Worm (Caenorhabditis elegans): ENCODE measurements around the gene srw-41.

The srw-41 gene

ce11 chrV:16679237-16679636 lies 18.0 kb upstream of the srw-41 start, which contains the start of gene srz-103:
Gene srz-103 (minus strand): TSS chrV:16679337.
- TF ChIP-seq cnd-1 (tag; optimal IDR thresholded peaks at IDR 0.05) (no peak), flh-1 (GFP tag; optimal IDR thresholded peaks at IDR 0.05) (no peak), mep-1 (tag; optimal IDR thresholded peaks at IDR 0.05) (no peak), ces-1 (GFP tag; optimal IDR thresholded peaks at IDR 0.05) (no peak), lsy-2 (tag; optimal IDR thresholded peaks at IDR 0.05) (no peak), zip-8 (tag; optimal IDR thresholded peaks at IDR 0.05) (no peak), nhr-2 (tag; optimal IDR thresholded peaks at IDR 0.05) (no peak), sem-2 (GFP tag; optimal IDR thresholded peaks at IDR 0.05) (no peak), sptf-1 (tag; optimal IDR thresholded peaks at IDR 0.05) (no peak), bed-3 (GFP tag; optimal IDR thresholded peaks at IDR 0.05) (no peak), ham-2 (GFP tag; optimal IDR thresholded peaks at IDR 0.05) (no peak), snpc-4 (tag; optimal IDR thresholded peaks at IDR 0.05) (no peak), drap-1 (GFP tag; optimal IDR thresholded peaks at IDR 0.05) (no peak), lin-32 (GFP tag; optimal IDR thresholded peaks at IDR 0.05) (no peak), ceh-43 (GFP tag; optimal IDR thresholded peaks at IDR 0.05) (no peak), elt-3 (tag; optimal IDR thresholded peaks at IDR 0.05) (no peak)

DNA sequence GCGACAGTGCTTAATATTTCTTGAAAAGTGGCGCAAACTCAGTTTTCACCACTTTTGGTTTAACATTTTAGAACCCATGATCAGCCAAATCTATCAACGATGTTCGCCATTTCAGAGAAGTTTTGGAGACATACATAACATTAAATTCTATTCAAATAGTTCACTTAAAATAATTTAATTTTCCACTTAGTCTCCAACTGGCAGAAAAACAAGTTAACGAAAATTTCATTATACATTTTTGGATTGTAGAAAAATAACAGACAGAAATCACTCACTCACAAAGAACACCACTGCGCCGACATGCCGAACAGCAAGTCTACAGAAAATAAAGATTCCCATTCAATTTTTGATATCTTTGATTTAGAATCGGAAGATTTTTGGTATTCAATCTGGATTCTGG lies 17.3 kb upstream of the srw-41 start, which contains the start of gene srw-44:
srw-44 (plus strand) TSS at position 301 of the 400 bp plus-strand sequence.
- TF ChIP-seq hlh-1 (tag; optimal IDR thresholded peaks at IDR 0.05) (no peak), M03D4.4 (tag; optimal IDR thresholded peaks at IDR 0.05) (no peak), mab-5 (tag; optimal IDR thresholded peaks at IDR 0.05) (no peak), flh-1 (GFP tag; optimal IDR thresholded peaks at IDR 0.05) (no peak), elt-3 (tag; optimal IDR thresholded peaks at IDR 0.05) (no peak), blmp-1 (tag; optimal IDR thresholded peaks at IDR 0.05) (no peak), tbx-8 (GFP tag; optimal IDR thresholded peaks at IDR 0.05) (no peak), ceh-83 (GFP tag; optimal IDR thresholded peaks at IDR 0.05) (no peak), ztf-11 (tag; optimal IDR thresholded peaks at IDR 0.05) (no peak), bed-3 (GFP tag; optimal IDR thresholded peaks at IDR 0.05) (no peak)

- TF ChIP-seq drap-1 (GFP tag; optimal IDR thresholded peaks at IDR 0.05), result no peak
- TF ChIP-seq nhr-2 (tag; optimal IDR thresholded peaks at IDR 0.05), result no peak
- TF ChIP-seq bed-3 (GFP tag; optimal IDR thresholded peaks at IDR 0.05), result no peak
- no peak for TF ChIP-seq tbx-8 (GFP tag; optimal IDR thresholded peaks at IDR 0.05)
- TF ChIP-seq ztf-11 (tag; optimal IDR thresholded peaks at IDR 0.05), result no peak
- no peak for TF ChIP-seq M03D4.4 (tag; optimal IDR thresholded peaks at IDR 0.05)
- TF ChIP-seq cnd-1 (tag; optimal IDR thresholded peaks at IDR 0.05), result no peak
- no peak for TF ChIP-seq nhr-28 (tag; optimal IDR thresholded peaks at IDR 0.05)
- no peak for TF ChIP-seq flh-1 (GFP tag; optimal IDR thresholded peaks at IDR 0.05)
- no peak for TF ChIP-seq nhr-76 (tag; optimal IDR thresholded peaks at IDR 0.05)
- no peak for TF ChIP-seq zip-8 (tag; optimal IDR thresholded peaks at IDR 0.05)
Observed at ce11 chrV:16682886-16683285, 14.4 kb upstream of the srw-41 start, which contains the start of gene srw-36. Gene srw-36 (plus strand): TSS chrV:16683186.

- TF ChIP-seq mep-1 (tag; optimal IDR thresholded peaks at IDR 0.05), result no peak
- no peak for TF ChIP-seq drap-1 (GFP tag; optimal IDR thresholded peaks at IDR 0.05)
- TF ChIP-seq blmp-1 (tag; optimal IDR thresholded peaks at IDR 0.05), result no peak
Observed at ce11 chrV:16683359-16683758, 13.9 kb upstream of the srw-41 start.

- TF ChIP-seq mls-2 (tag; optimal IDR thresholded peaks at IDR 0.05) (no peak), elt-3 (tag; optimal IDR thresholded peaks at IDR 0.05) (no peak), snpc-4 (tag; optimal IDR thresholded peaks at IDR 0.05) (no peak)
Observed at ce11 chrV:16685725-16686124, 11.6 kb upstream of the srw-41 start, which contains the start of gene srw-43. Gene srw-43 (plus strand): TSS chrV:16686025.

ce11 chrV:16687227-16687626 lies 10.1 kb upstream of the srw-41 start, which contains the start of gene srz-102:
Gene srz-102 (plus strand): TSS chrV:16687527.
- TF ChIP-seq blmp-1 (tag; optimal IDR thresholded peaks at IDR 0.05) (no peak), nhr-76 (tag; optimal IDR thresholded peaks at IDR 0.05) (no peak), unc-120 (tag; optimal IDR thresholded peaks at IDR 0.05; ENCODE audit: poor library complexity, severe bottlenecking) (no peak), nhr-2 (tag; optimal IDR thresholded peaks at IDR 0.05) (no peak), lin-13 (tag; optimal IDR thresholded peaks at IDR 0.05) (no peak), cnd-1 (tag; optimal IDR thresholded peaks at IDR 0.05) (no peak), ceh-43 (GFP tag; optimal IDR thresholded peaks at IDR 0.05) (no peak), sptf-1 (tag; optimal IDR thresholded peaks at IDR 0.05) (no peak), nhr-12 (tag; optimal IDR thresholded peaks at IDR 0.05) (no peak), pha-4 (tag; optimal IDR thresholded peaks at IDR 0.05) (no peak)

Measured in whole organism, mixed stage, embryonic.